Worm (Caenorhabditis elegans) whole organism, L1 larva: ENCODE results near the gene pgp-5.

Experiments
- C34B4.2 ChIP-seq: sonication (generic microtip); optimal IDR thresholded peaks from 2 replicates; lab custom pipeline; 2017; ENCODE audit warnings: mild to moderate bottlenecking, missing genetic modification characterization, missing compliant biosample characterization
- F16B12.6 ChIP-seq: fragments of 150-350 bp; optimal IDR thresholded peaks from 2 replicates; lab custom pipeline; 2014; ENCODE audit warnings: missing biosample characterization, missing genetic modification characterization
- Y116A8C.19 ChIP-seq: sonication (generic microtip); optimal IDR thresholded peaks from 2 replicates; lab custom pipeline; 2016; ENCODE audit warnings: missing compliant biosample characterization, missing genetic modification characterization, borderline replicate concordance
- aha-1 ChIP-seq: fragments of 150-350 bp; optimal IDR thresholded peaks from 2 replicates; lab custom pipeline; 2014; ENCODE audit warnings: missing biosample characterization, missing genetic modification characterization
- aly-2 ChIP-seq: fragments of 150-350 bp; optimal IDR thresholded peaks from 2 replicates; lab custom pipeline; 2014; ENCODE audit warnings: missing biosample characterization, missing genetic modification characterization
- ama-1 ChIP-seq: fragments of 150-350 bp; optimal IDR thresholded peaks from 2 replicates; lab custom pipeline; 2014
- ceh-8 ChIP-seq: fragments of 200-800 bp; sonication (Bioruptor generic); optimal IDR thresholded peaks from 2 replicates; lab custom pipeline; 2018; ENCODE audit warnings: mild to moderate bottlenecking, missing genetic modification characterization, moderate library complexity, missing compliant biosample characterization
- ceh-90 ChIP-seq: sonication (generic microtip); optimal IDR thresholded peaks from 2 replicates; lab custom pipeline; 2016; ENCODE audit warnings: missing genetic modification characterization, missing compliant biosample characterization
- efl-1 ChIP-seq, 4 experiments: fragments of 150-350 bp; optimal IDR thresholded peaks in 3 of 4; peaks in 1 of 4; 1 replicate in 1 of 4; 2 replicates in 3 of 4; lab custom pipeline; 2014; ENCODE audit warnings: missing biosample characterization in 2 of 4, missing genetic modification characterization in 2 of 4, missing genetic modification reagents in 2 of 4
- egl-13 ChIP-seq: sonication (generic microtip); optimal IDR thresholded peaks from 2 replicates; lab custom pipeline; 2016; ENCODE audit warnings: missing genotype, missing genetic modification reagents, missing genetic modification characterization, missing compliant biosample characterization
- elt-2 ChIP-seq: sonication (generic microtip); optimal IDR thresholded peaks from 2 replicates; lab custom pipeline; 2016; ENCODE audit warnings: missing genetic modification characterization, mild to moderate bottlenecking, inconsistent platforms, missing compliant biosample characterization, missing genetic modification reagents
- elt-3 ChIP-seq, 6 experiments: fragments of 150-350 bp in 1 of 6; sonication (generic microtip); optimal IDR thresholded peaks; 2 replicates each; lab custom pipeline; 2017 to 2018; ENCODE audit warnings: missing biosample characterization in 6 of 6, missing genetic modification characterization in 6 of 6, inconsistent platforms in 1 of 6
- ets-5 ChIP-seq: fragments of 200-800 bp; sonication (Bioruptor generic); IDR thresholded peaks from 2 replicates; pipeline ENCODE4 v1.3.6; 2022; ENCODE audit warnings: missing genetic modification characterization, missing compliant biosample characterization
- fkh-10 ChIP-seq: sonication (generic microtip); optimal IDR thresholded peaks from 2 replicates; lab custom pipeline; 2017; ENCODE audit warnings: missing biosample characterization, missing genetic modification reagents, missing genetic modification characterization
- fkh-4 ChIP-seq: sonication (generic microtip); optimal IDR thresholded peaks from 2 replicates; lab custom pipeline; 2016; ENCODE audit warnings: missing compliant biosample characterization, missing genetic modification characterization, borderline replicate concordance
- jun-1 ChIP-seq: fragments of 150-350 bp; optimal IDR thresholded peaks from 2 replicates; lab custom pipeline; 2014; ENCODE audit warnings: missing biosample characterization, missing genetic modification reagents, missing genetic modification characterization
- lin-13 ChIP-seq: fragments of 150-350 bp; optimal IDR thresholded peaks from 2 replicates; lab custom pipeline; 2014; ENCODE audit warnings: missing biosample characterization, missing genetic modification reagents, missing genetic modification characterization
- mdl-1 ChIP-seq, 2 experiments: fragments of 150-350 bp; optimal IDR thresholded peaks; 2 replicates each; lab custom pipeline; 2014 to 2017; ENCODE audit warnings: missing biosample characterization in 2 of 2, missing genetic modification characterization in 2 of 2, inconsistent platforms in 1 of 2
- mep-1 ChIP-seq: fragments of 150-350 bp; optimal IDR thresholded peaks from 2 replicates; lab custom pipeline; 2014; ENCODE audit warnings: missing biosample characterization, missing genetic modification characterization
- nhr-12 ChIP-seq: sonication (generic microtip); optimal IDR thresholded peaks from 2 replicates; lab custom pipeline; 2017; ENCODE audit warnings: missing biosample characterization, missing genetic modification characterization
- nhr-20 ChIP-seq: sonication (generic microtip); optimal IDR thresholded peaks from 2 replicates; lab custom pipeline; 2016; ENCODE audit warnings: mild to moderate bottlenecking, missing genetic modification characterization, missing compliant biosample characterization
- nhr-71 ChIP-seq: sonication (generic microtip); optimal IDR thresholded peaks from 2 replicates; lab custom pipeline; 2016; ENCODE audit warnings: mild to moderate bottlenecking, missing genetic modification characterization, moderate library complexity, missing compliant biosample characterization
- nhr-76 ChIP-seq: sonication (generic microtip); optimal IDR thresholded peaks from 2 replicates; lab custom pipeline; 2017; ENCODE audit warnings: missing biosample characterization, missing genetic modification characterization
- nhr-85 ChIP-seq: sonication (generic microtip); peaks from one replicate; lab custom pipeline; 2016; ENCODE audit warnings: missing genetic modification characterization, inconsistent platforms, missing compliant biosample characterization
- nhr-90 ChIP-seq: sonication (generic microtip); optimal IDR thresholded peaks from 2 replicates; lab custom pipeline; 2016; ENCODE audit warnings: mild to moderate bottlenecking, missing genetic modification characterization, missing compliant biosample characterization; ENCODE audit not compliant: poor library complexity
- pqm-1 ChIP-seq: sonication (generic microtip); optimal IDR thresholded peaks from 3 replicates; lab custom pipeline; 2017; ENCODE audit warnings: missing biosample characterization, missing genetic modification characterization
- skn-1 ChIP-seq: fragments of 150-350 bp; optimal IDR thresholded peaks from 2 replicates; lab custom pipeline; 2014; ENCODE audit warnings: missing biosample characterization, missing genetic modification characterization
- tbx-2 ChIP-seq: sonication (generic microtip); optimal IDR thresholded peaks from 2 replicates; lab custom pipeline; 2016; ENCODE audit warnings: missing genetic modification characterization, missing compliant biosample characterization
- unc-30 ChIP-seq: sonication (generic microtip); optimal IDR thresholded peaks from 2 replicates; lab custom pipeline; 2017; ENCODE audit warnings: missing biosample characterization, missing genetic modification characterization
- ztf-11 ChIP-seq, 2 experiments: sonication (generic microtip); optimal IDR thresholded peaks; 2 replicates each; lab custom pipeline; 2016 to 2017; ENCODE audit warnings: missing genetic modification characterization in 2 of 2, missing biosample characterization in 1 of 2, missing compliant biosample characterization in 1 of 2

Gene pgp-5

DNA sequence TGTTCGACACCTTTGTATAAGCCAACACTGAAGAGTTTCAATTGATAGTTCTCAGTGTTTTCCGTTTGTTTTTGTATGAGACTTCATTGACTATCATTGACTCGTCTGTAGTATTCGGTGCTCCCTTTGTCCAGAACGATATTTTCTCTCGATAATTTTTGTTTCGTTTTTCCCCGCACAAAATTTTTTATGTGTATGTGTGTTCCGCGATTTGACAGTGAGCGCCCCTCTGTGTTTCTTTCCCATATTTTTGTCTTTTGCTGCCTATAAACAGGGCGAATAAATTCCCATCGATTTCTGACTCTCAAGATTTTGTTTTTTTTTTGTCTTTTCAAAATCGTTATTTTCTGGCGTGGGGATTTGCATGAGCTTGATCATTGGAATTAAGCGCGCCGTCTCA is 24.1 kb upstream of the pgp-5 start, which contains the start of gene T21E8.7:
Gene T21E8.7 (plus strand): TSS at position 301 of the 400 bp plus-strand sequence.
- no peak for TF ChIP-seq mep-1 (tag; lab: Kevin White, UChicago)

DNA sequence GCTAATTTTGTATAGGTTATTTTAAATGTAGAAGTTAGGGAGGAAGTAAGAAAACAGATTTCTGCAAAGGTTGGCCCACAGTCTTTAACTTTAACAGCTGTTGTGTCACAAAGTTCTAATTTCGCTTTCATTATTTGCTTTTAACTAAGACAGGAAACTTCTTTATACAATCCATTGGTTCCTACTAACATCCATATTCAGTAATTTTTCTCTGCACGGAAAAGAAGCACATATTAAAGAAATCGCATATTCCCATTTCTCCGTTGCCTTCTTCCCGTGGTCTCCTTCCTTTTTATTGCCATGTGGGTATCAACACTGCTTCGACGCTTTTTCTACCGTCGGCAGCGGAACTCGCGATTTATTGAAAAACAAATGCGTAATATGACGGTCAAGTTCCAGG is 22.9 kb upstream of the pgp-5 start, which contains the start of gene T21E8.6:
Gene T21E8.6 (plus strand): TSS at position 301 of the 400 bp plus-strand sequence.
- TF ChIP-seq egl-13 = no peak
- no peak for TF ChIP-seq efl-1 (optimal IDR thresholded peaks at IDR 0.05; lab: Kevin White, UChicago)
- no peak for TF ChIP-seq efl-1 (GFP tag; optimal IDR thresholded peaks at IDR 0.05 in 1 of 2; lab: Kevin White, UChicago)
- TF ChIP-seq mdl-1 (tag; optimal IDR thresholded peaks at IDR 0.05; lab: Kevin White, UChicago) = no peak

ce11 chrX:10880509-10880908 is 21.4 kb upstream of the pgp-5 start, which contains the start of gene T21E8.4:
Gene T21E8.4 (plus strand): TSS chrX:10880809.
- TF ChIP-seq aha-1 (tag; lab: Kevin White, UChicago) (no peak), ama-1 (no peak), ceh-90 (tag; lab: Kevin White, UChicago) (no peak), nhr-71 (no peak), nhr-12 (tag; lab: Kevin White, UChicago) (no peak), pqm-1 (no peak), fkh-4 (tag; lab: Kevin White, UChicago) (no peak), jun-1 (no peak), unc-30 (tag; lab: Kevin White, UChicago) (no peak)

- no peak for TF ChIP-seq ets-5 (GFP tag; lab: Robert Waterston, UW)
- peak; percentile 77 for TF ChIP-seq skn-1 (tag; lab: Kevin White, UChicago)
- peak; percentile 71 for TF ChIP-seq elt-2
- no peak for TF ChIP-seq F16B12.6 (tag; lab: Kevin White, UChicago)
- TF ChIP-seq Y116A8C.19 (tag; lab: Kevin White, UChicago) = no peak
- no peak for TF ChIP-seq nhr-90 (tag; lab: Kevin White, UChicago)
- TF ChIP-seq aly-2 (tag; lab: Kevin White, UChicago) = no peak
- no peak for TF ChIP-seq C34B4.2
- no peak for TF ChIP-seq tbx-2
- no peak for TF ChIP-seq efl-1 (optimal IDR thresholded peaks at IDR 0.05; lab: Kevin White, UChicago)
- peak in 1 of 2 experiments; percentile 41 for TF ChIP-seq efl-1 (GFP tag; optimal IDR thresholded peaks at IDR 0.05 in 1 of 2; lab: Kevin White, UChicago)
- TF ChIP-seq nhr-76 (tag; lab: Kevin White, UChicago) = no peak
- peak; percentile 65 for TF ChIP-seq nhr-85 (tag; lab: Kevin White, UChicago)
- TF ChIP-seq fkh-10 = no peak
- no peak for TF ChIP-seq lin-13 (GFP tag; lab: Kevin White, UChicago)
- no peak for TF ChIP-seq ceh-90 (tag; lab: Kevin White, UChicago)
- no peak for TF ChIP-seq aha-1 (tag; lab: Kevin White, UChicago)
- TF ChIP-seq ztf-11 (tag; optimal IDR thresholded peaks at IDR 0.05; lab: Kevin White, UChicago) = no peak
- no peak for TF ChIP-seq elt-3 (tag; optimal IDR thresholded peaks at IDR 0.05; lab: Kevin White, UChicago)
- no peak for TF ChIP-seq ama-1
- peak; percentile 44 for TF ChIP-seq nhr-20
Observed at ce11 chrX:10877138-10877743, 18.1 kb upstream of the pgp-5 start, which contains the start of gene pgp-6. Gene pgp-6 (minus strand): TSS chrX:10877425.

DNA sequence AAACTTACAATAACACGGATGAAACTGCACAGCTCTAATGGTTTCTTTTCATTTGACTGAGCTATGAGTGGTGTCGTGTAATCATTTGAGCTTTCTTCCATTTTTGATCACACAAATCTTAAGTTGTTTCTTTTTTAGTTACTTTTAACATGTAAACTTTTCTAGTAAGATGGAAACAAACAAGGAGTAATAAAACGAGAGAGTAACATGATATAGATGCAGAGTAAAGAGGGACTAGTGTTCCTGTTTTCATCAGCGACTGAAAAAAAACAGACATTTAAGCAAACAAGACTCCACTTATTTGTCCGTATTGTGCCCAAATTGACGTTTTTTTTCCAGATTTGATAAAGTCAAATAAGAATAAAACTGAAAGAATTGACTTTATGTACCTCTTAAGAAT is 11.0 kb upstream of the pgp-5 start, which contains the start of gene pgp-7:
Gene pgp-7 (minus strand): TSS at position 101 of the 400 bp plus-strand sequence.
- TF ChIP-seq efl-1 (optimal IDR thresholded peaks at IDR 0.05; lab: Kevin White, UChicago) (no peak), efl-1 (GFP tag; optimal IDR thresholded peaks at IDR 0.05 in 1 of 2; lab: Kevin White, UChicago) (peak in 1 of 2 experiments; percentile 10), tbx-2 (no peak)

ce11 chrX:10864322-10864721 is 5.2 kb upstream of the pgp-5 start, which contains the start of gene pgp-8:
Gene pgp-8 (minus strand): TSS chrX:10864422.
- TF ChIP-seq nhr-85 (tag; lab: Kevin White, UChicago) = peak; percentile 30
- no peak for TF ChIP-seq efl-1 (optimal IDR thresholded peaks at IDR 0.05; lab: Kevin White, UChicago)
- TF ChIP-seq efl-1 (GFP tag; optimal IDR thresholded peaks at IDR 0.05 in 1 of 2; lab: Kevin White, UChicago) = no peak
- no peak for TF ChIP-seq ceh-8 (GFP tag; lab: Kevin White, UChicago)
